Worm (Caenorhabditis elegans) whole organism, dauer: ENCODE data around the gene Y7A5A.7.

Experiments used
- unc-62 ChIP-seq: sonication (generic microtip); optimal IDR thresholded peaks from 2 replicates; lab custom pipeline; 2017; ENCODE audit warnings: missing biosample characterization, missing genetic modification reagents, missing genetic modification characterization

Y7A5A.7 gene

DNA sequence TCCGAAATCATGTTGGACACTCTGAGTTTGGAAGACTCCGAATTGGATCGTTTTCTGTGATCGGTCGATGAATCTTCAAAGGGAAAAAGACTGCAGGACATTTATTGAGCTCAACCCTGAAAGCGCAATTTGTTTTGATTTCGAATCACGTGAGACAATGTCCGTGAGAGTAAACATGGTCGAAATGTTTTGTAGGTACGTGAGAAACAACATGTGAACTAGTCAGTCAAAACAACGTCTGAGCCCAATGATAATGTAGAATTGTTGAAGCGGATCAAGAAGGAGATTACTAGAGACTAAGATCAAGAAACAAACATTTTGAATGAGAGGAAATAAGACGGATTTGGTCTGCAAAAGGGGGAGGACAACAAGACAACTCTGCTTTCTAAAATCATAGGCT is at the start of gene Y7A5A.7:
Gene Y7A5A.7, minus strand, starts transcription at position 101 of the 400 bp plus-strand sequence.
- no peak for TF ChIP-seq unc-62 (GFP tag; lab: Kevin White, UChicago)

DNA sequence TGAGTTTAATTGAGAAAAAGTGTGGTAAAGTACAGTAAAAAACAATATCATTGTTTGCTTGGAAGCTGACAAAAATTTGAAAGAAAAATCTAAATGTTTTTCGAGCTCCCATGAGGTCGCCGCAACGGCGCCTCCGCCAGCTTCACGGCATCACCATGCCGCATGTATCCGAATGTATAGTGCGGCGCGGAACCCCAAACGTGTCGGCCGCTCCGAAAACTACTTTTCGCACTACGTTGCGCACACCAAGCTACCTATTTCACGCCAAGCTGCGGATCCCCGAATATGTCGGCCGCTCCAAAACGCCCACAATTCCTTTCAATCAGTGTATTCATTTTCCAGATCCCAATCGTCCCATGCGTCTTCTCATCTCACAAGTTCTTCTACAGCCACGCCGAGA is 47.0 kb upstream of the Y7A5A.7 start:
- TF ChIP-seq unc-62 (GFP tag; lab: Kevin White, UChicago) = no peak

DNA sequence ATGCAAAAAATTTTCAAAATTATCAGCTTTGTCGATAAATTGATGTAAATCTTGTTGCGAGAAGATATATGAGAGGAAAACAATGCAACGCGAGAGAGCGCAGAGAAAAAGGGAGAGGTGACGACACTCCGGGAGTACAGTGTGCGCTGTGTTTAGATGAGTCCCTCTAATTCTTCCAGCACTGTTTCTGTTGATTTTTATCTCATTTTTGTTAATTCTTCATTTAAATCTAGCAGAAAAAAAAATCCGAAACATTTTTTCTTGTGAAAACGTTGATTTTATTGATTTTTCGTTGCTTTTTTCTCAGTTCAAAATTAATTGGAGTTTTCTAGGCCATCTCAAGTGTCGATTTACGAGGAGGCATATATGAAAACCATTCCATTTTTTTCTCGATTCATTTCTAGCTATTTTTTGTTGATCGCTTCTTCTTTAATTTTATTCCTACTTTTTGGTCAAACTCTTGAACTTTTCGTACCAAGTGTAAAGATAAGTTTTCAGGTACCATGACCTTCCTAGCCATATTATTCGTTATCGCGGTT is 45.5 kb upstream of the Y7A5A.7 start, which contains the start of gene acl-1:
Gene acl-1, plus strand, starts transcription at position 489 of the 539 bp plus-strand sequence.
- no peak for TF ChIP-seq unc-62 (GFP tag; lab: Kevin White, UChicago)

DNA sequence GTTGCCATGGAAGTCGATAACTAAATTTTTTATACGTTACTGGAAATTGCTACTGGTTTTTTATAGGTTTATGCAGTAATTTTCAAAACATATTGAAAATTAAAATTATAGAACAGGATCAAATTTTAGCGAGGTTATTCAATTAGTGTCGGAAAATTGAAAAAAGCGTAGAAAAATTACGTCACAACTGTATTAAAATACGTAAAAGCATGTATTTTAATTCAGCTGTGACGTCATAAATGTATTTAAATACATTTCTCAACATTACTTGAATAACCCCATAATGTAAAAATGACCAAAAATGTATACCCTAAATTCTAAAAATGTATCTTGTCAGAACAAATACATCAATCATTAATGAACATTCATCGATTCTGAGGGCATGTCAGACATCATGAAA is 44.9 kb upstream of the Y7A5A.7 start:
- TF ChIP-seq unc-62 (GFP tag; lab: Kevin White, UChicago) = no peak

DNA sequence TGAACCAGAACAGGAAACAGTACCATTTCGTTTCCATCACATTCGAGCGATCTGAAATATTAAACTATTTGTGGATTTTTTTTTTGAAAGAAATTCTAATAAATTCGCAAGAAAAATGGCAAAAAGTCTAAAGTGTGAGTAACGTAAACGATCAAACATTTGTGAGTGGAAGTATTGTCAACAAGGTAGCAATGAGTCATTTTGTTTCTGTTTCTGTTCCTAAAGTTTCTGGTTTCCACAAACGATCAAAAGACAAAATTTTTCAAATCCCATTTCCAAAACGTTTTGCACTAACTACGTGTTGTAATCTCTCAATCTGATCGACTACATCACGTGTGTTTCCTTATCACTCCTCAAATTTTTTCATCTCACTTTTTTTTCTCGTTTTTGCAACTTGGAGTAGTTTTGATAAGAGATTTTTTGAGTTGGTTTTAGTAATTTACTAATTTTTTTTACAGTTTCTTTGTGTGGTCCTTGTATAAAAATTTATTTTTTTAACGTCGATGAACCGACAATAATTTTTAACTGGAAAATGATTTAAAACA is 43.6 kb upstream of the Y7A5A.7 start, which contains the start of gene F59F4.3:
Gene F59F4.3, minus strand, starts transcription at position 51 of the 545 bp plus-strand sequence.
- TF ChIP-seq unc-62 (GFP tag; lab: Kevin White, UChicago) = no peak

DNA sequence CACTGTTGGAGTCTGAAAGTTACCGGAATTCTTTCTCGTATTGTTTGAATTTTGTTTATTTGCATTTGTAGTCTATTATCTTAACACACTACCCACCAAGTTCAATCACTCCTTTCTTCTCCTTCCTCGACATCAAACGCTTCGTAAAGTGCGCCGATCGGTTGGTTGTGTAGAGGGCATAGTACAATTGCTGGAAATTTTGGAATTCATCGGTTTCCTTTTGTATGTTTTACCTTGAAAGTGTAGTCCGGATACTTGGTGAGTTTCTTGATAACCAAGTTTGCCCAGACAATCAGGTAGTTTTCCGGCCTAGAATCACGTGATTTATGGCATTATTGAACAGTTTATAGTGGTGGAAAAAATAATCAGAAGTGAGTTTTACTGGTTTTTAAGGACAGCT is 42.6 kb upstream of the Y7A5A.7 start:
- TF ChIP-seq unc-62 (GFP tag; lab: Kevin White, UChicago) = no peak

DNA sequence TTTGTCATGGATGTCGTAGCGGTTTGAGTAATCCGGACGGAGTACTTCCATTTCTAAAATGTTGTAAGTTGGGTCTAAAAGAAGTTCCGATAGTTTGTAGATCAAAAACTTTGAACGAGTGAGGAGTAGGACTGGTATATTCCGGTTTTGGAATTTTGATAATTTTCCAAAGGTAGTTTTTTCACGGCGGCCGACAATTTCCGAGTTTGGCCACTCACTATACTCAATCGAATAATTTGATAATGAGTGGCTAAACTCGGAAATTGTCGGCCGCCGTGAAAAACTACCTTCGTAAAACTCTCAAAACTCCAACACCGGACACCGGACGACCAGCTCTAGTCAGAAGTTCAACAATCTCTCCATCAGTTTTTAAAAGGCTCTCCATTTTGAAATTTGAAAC is 40.4 kb upstream of the Y7A5A.7 start:
- TF ChIP-seq unc-62 (GFP tag; lab: Kevin White, UChicago) = no peak

DNA sequence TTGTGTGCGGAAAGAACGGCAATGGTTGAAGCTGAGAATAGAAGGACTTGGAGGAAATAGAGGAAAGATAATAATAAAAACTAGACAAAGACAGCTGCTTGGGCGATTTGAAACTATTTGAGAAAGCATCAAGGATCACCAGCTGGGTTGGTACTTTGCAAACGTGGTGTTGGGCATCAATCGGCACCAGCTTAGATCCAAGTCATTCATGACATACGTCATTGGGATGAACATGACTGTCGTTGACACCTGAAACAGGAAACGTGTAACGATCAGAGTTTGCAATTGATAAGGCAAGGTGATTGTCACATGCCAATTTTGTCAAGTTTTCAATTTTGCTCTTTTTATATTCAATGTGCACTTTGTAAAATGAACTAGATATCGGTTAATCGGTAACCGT is 38.5 kb upstream of the Y7A5A.7 start:
- TF ChIP-seq unc-62 (GFP tag; lab: Kevin White, UChicago) = no peak

DNA sequence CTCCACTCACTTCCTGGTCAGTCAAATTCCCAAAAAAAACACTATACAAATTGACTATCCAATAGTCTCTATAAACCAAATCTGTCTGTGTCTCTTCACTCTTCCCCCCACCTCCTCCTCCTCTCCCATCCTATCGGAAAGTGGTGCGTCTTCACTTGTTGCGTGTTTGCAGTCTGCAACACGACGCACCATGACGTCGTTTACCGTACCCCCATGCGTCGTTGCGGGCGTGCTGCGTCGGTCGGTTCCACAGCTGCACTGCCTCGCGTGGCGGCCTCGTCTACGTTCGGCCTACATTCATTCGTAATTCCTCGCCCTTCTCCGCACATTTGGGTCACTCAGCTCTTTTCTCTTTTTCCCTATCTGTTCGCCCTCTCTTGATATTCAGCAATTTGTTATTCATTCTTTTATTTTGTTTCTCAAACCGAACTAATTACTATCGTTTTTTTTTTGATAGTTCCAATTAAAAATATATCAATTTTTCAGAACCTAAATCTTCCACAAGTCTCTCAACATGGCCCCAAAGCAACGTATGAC is 37.2 kb upstream of the Y7A5A.7 start, which contains the start of gene serp-1.1:
Gene serp-1.1, plus strand, starts transcription at position 487 of the 537 bp plus-strand sequence.
- no peak for TF ChIP-seq unc-62 (GFP tag; lab: Kevin White, UChicago)

DNA sequence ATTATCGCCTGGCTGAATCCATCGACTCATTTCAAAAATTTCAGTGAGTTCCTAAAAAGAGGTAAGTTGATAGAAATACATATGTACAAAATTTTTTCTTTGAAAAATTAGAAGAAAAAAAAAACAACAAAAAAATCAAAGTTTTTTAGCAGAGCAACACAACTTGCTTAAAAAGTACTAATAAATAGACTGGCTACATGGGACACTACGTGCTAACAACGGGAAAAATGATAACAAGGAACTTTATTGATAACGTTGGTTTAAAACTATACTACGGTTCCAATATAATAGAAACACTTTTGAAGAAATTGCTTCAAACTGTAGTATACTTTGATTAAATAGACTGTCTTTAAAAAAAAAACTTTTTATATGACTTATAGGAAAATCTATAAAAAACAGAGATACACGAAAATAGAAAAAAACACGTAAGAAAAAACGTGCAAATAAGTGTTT is 34.5 kb upstream of the Y7A5A.7 start, which contains the start of gene acox-1.6:
Gene acox-1.6, minus strand, starts transcription at position 51 of the 453 bp plus-strand sequence.
- TF ChIP-seq unc-62 (GFP tag; lab: Kevin White, UChicago) = no peak

DNA sequence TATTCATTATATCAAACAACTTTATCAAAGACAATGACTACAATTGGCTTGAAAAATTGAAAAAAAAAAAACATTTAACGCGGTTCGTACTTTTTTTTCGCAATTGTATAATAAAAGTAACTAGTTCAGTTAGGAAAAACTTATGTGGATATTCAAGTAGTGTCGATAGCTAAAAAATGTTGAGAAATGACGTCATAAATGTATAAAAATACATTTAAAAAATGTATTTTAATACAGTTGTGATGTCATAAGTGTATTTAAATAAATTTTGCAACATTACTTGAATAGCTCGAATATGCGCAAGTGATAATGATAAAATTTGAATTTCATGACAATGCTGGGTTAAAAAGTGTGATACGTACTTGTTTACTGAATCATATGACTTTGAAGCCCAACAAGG is 27.6 kb upstream of the Y7A5A.7 start:
- no peak for TF ChIP-seq unc-62 (GFP tag; lab: Kevin White, UChicago)

DNA sequence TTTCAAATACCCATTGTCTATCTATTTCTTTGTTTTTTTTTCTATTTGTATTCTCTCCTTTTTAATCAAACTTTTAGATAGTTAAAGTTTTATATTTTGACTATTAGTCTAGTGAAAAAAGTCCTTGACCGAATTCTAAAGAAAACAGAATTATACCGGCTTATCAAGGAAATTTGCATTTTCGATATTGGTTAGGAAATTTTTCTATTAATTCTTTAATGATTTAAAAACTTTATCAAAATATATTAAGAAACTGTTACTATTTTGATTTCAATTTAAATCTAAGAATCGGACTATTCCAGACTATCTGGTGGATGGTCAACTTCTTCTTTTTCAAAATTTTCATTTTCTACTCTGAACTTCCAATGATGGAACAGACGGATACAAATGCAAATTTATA is 24.1 kb upstream of the Y7A5A.7 start, which contains the start of gene Y7A5A.20:
Gene Y7A5A.20, plus strand, starts transcription at position 301 of the 400 bp plus-strand sequence.
- no peak for TF ChIP-seq unc-62 (GFP tag; lab: Kevin White, UChicago)

DNA sequence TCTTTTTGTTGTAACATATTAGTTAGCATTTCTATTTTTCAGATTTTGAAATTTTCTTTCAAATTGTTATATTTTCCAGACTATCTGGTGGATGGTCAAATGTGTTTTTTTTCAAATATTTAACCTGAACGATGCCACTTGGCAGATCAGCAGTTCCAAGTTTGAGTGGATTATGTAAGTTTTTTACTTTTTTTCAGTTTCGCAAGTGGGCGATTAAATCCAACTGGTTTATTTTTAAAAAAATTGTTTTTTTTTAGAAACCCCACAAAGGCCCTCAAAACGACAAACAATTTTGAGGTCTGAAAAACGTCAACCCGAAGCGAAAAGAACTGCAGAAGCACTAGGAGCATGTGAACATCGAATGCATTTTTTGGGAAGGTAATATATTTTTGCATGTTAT is 22.9 kb upstream of the Y7A5A.7 start, which contains the start of gene Y7A5A.9:
Gene Y7A5A.9, plus strand, starts transcription at position 301 of the 400 bp plus-strand sequence.
- no peak for TF ChIP-seq unc-62 (GFP tag; lab: Kevin White, UChicago)

DNA sequence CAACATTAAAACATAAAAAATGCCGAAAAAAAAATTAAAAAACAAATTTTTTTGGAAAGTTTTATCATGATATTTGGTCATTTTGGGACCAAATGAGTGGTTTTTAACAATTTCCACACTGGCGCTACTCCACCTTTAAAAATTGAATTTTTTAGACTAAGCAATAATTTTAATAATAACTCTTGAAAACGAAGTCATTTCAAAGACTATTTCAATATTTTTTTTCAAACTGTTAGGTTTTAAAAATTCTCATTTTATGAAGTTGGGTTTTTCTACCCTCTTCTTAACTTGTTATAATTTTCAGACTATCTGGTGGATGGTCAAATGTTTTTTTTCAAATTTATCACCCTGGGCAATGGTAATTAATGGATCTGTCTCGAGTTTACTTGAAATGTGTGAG is 18.2 kb upstream of the Y7A5A.7 start, which contains the start of gene Y7A5A.8:
Gene Y7A5A.8, plus strand, starts transcription at position 301 of the 400 bp plus-strand sequence.
- TF ChIP-seq unc-62 (GFP tag; lab: Kevin White, UChicago) = no peak

DNA sequence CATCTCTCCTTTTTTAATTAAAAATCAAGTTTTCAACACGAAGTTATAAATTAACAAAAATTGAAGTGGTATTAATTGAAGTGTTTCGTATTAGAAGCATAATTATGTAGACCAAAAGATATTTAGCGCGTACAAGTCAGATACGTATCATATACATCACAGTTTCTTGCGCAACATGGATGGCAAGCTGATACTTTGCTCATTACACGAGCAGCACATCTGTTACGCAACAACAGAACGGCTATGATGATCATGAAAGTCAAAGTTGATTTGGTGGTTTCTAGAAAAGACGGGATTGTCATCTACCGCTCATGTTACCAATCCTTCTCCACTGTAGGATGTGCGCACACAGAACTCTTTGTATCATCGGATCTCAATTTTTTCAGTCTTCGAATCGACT is 10.6 kb upstream of the Y7A5A.7 start:
- TF ChIP-seq unc-62 (GFP tag; lab: Kevin White, UChicago) = no peak

DNA sequence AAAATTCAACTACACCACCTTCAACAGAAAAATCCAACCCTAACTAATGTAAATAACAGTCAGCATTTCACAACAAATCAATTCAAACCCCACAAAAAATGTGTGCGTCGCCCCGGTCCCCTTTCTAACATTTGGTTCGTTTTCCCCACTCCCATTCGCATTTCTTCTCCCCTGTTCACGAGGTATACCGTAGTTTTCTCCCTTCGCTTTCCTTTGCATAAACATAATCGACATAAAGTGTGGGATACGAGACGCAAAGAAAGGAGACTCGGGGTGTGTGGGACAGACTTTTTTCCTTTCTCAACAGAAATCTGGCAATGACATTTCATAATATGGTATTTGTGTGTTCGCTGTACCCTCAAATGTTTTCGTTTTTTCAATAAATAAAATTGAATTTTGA is 7.4 kb upstream of the Y7A5A.7 start:
- TF ChIP-seq unc-62 (GFP tag; lab: Kevin White, UChicago) = no peak
